Fruit fly (Drosophila melanogaster) whole organism, embryonic: ENCODE measurements around the gene CG31549.

Experiments
- CG6175 ChIP-seq: fragments of 200-800 bp; sonication (Bioruptor generic); IDR thresholded peaks from 3 replicates; pipeline ENCODE4 v1.3.6; 2022; ENCODE audit warnings: missing biosample characterization, missing genetic modification characterization
- Neu2 ChIP-seq: fragments of 200-800 bp; sonication (Bioruptor generic); optimal IDR thresholded peaks from 3 replicates; lab custom pipeline; 2016; ENCODE audit warnings: missing biosample characterization, missing genetic modification characterization, borderline replicate concordance
- bowl ChIP-seq: fragments of 200-800 bp; sonication (Bioruptor generic); IDR thresholded peaks from 2 replicates; pipeline ENCODE4 v1.3.6; 2022; ENCODE audit warnings: missing biosample characterization, missing genetic modification characterization

DNA sequence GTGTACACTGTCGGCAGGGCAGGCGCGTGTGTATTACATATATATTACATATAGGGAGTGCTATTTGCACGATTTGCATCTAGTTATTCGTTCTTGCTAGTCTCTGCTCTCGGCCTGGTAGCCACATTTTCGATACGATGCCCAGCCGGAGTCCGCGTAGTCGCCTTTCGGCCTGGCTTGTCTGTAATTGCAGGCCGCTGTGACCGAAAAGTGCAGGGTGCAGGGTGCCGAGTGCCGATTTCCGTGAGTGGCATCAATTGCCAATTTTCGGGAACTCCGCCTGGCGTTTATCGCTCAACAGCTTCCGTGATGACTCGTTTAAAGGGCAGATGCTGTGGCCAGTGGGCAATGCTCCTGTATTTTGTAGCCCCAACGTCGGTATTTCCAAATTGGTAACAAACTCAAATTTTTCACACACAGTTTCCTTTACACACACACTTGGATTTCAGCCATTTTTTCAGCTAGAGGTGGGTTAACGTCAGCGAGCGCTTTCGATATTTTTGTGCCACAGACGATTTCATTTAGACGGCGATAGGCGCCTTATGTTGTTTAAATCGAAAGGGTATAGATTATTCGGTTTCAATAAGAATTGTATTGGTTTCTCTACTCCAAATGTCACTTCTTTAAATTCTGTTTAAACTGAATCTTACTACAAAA, 44.0 kb upstream of the CG31549 start, which contains the start of gene CG2926:
- TF ChIP-seq Neu2 (GFP tag; lab: Kevin White, UChicago) = no peak
- no peak for TF ChIP-seq CG6175 (GFP tag; lab: Robert Waterston, UW)
- TF ChIP-seq bowl (GFP tag; lab: Robert Waterston, UW) = no peak
